Fruit fly (Drosophila melanogaster) whole organism, prepupa: ENCODE measurements around the gene CG14969.

Experiments
- Blimp-1 ChIP-seq: fragments of 200-800 bp; sonication (Bioruptor generic); optimal IDR thresholded peaks from 3 replicates; lab custom pipeline; 2017; ENCODE audit warnings: missing biosample characterization, missing genetic modification characterization, mild to moderate bottlenecking, moderate library complexity, missing genetic modification reagents
- CG10631 ChIP-seq: fragments of 200-800 bp; sonication (Bioruptor generic); optimal IDR thresholded peaks from 2 replicates; lab custom pipeline; 2016; ENCODE audit warnings: missing biosample characterization, missing genetic modification characterization
- CG11294 ChIP-seq: fragments of 200-800 bp; sonication (Bioruptor generic); IDR thresholded peaks from 2 replicates; pipeline ENCODE4 v1.3.6; 2022; ENCODE audit warnings: missing biosample characterization, missing genetic modification characterization
- CG11762 ChIP-seq: fragments of 200-800 bp; sonication (Bioruptor generic); optimal IDR thresholded peaks from 3 replicates; lab custom pipeline; 2016; ENCODE audit warnings: missing biosample characterization, missing genetic modification characterization; ENCODE audit not compliant: insufficient read depth
- CG11902 ChIP-seq: fragments of 200-800 bp; sonication (Bioruptor generic); optimal IDR thresholded peaks from 3 replicates; lab custom pipeline; 2016; ENCODE audit warnings: missing biosample characterization, missing genetic modification characterization
- CG1621 ChIP-seq: fragments of 200-800 bp; sonication (Bioruptor generic); optimal IDR thresholded peaks from 3 replicates; lab custom pipeline; 2018; ENCODE audit warnings: missing biosample characterization, mild to moderate bottlenecking, missing genetic modification characterization
- CG16779 ChIP-seq: fragments of 200-800 bp; sonication (Bioruptor generic); optimal IDR thresholded peaks from 3 replicates; lab custom pipeline; 2017; ENCODE audit warnings: missing biosample characterization, mild to moderate bottlenecking, missing genetic modification characterization
- CG31627 ChIP-seq: fragments of 200-800 bp; sonication (Bioruptor generic); optimal IDR thresholded peaks from 3 replicates; lab custom pipeline; 2016; ENCODE audit warnings: missing biosample characterization, missing genetic modification characterization
- CG34406 ChIP-seq: fragments of 200-800 bp; sonication (Bioruptor generic); optimal IDR thresholded peaks from 3 replicates; lab custom pipeline; 2016; ENCODE audit warnings: missing biosample characterization, missing genetic modification characterization
- CG3919 ChIP-seq: fragments of 200-800 bp; sonication (Bioruptor generic); optimal IDR thresholded peaks from 3 replicates; lab custom pipeline; 2016; ENCODE audit warnings: missing biosample characterization, missing genetic modification characterization
- CG4318 ChIP-seq: fragments of 200-800 bp; sonication (Bioruptor generic); optimal IDR thresholded peaks from 3 replicates; lab custom pipeline; 2017; ENCODE audit warnings: missing biosample characterization, mild to moderate bottlenecking, missing genetic modification characterization
- CG6163 ChIP-seq: fragments of 200-800 bp; sonication (Bioruptor generic); IDR thresholded peaks from 3 replicates; pipeline ENCODE4 v1.3.6; 2022; ENCODE audit warnings: missing biosample characterization, missing genetic modification characterization
- CG6276 ChIP-seq: fragments of 200-800 bp; sonication (Bioruptor generic); optimal IDR thresholded peaks from 2 replicates; lab custom pipeline; 2017; ENCODE audit warnings: missing biosample characterization, mild to moderate bottlenecking, missing genetic modification characterization
- CG6792 ChIP-seq: fragments of 200-800 bp; sonication (Bioruptor generic); optimal IDR thresholded peaks from 3 replicates; lab custom pipeline; 2016; ENCODE audit warnings: missing biosample characterization, missing genetic modification characterization
- CG6808 ChIP-seq: fragments of 200-800 bp; sonication (Bioruptor generic); optimal IDR thresholded peaks from 3 replicates; lab custom pipeline; 2017; ENCODE audit warnings: missing biosample characterization, missing genetic modification characterization, mild to moderate bottlenecking, moderate library complexity, missing genetic modification reagents
- CG8119 ChIP-seq: fragments of 200-800 bp; sonication (Bioruptor generic); IDR thresholded peaks from 3 replicates; pipeline ENCODE4 v1.3.6; 2022; ENCODE audit warnings: missing biosample characterization, missing genetic modification characterization
- CG8319 ChIP-seq: fragments of 200-800 bp; sonication (Bioruptor generic); optimal IDR thresholded peaks from 3 replicates; lab custom pipeline; 2016; ENCODE audit warnings: missing biosample characterization, missing genetic modification characterization
- CG9139 ChIP-seq: fragments of 200-800 bp; sonication (Bioruptor generic); optimal IDR thresholded peaks from 3 replicates; lab custom pipeline; 2017; ENCODE audit warnings: missing biosample characterization, mild to moderate bottlenecking, missing genetic modification characterization
- Eip75B ChIP-seq: fragments of 200-800 bp; sonication (Bioruptor generic); optimal IDR thresholded peaks from 3 replicates; lab custom pipeline; 2016; ENCODE audit warnings: missing biosample characterization, missing genetic modification characterization
- Eip78C ChIP-seq: fragments of 200-800 bp; sonication (Bioruptor generic); peaks from one replicate; lab custom pipeline; 2016; ENCODE audit warnings: missing biosample characterization, missing genetic modification characterization
- Eip93F ChIP-seq: fragments of 200-800 bp; sonication (Bioruptor generic); optimal IDR thresholded peaks from 2 replicates; lab custom pipeline; 2016; ENCODE audit warnings: missing biosample characterization, mild to moderate bottlenecking, missing genetic modification characterization
- Ets21C ChIP-seq: fragments of 200-800 bp; sonication (Bioruptor generic); optimal IDR thresholded peaks from 3 replicates; lab custom pipeline; 2016; ENCODE audit warnings: missing biosample characterization, missing genetic modification characterization
- Ets96B ChIP-seq: fragments of 200-800 bp; optimal IDR thresholded peaks from 2 replicates; lab custom pipeline; 2019; ENCODE audit warnings: missing biosample characterization, mild to moderate bottlenecking, missing genetic modification characterization, moderate library complexity
- Gug ChIP-seq: fragments of 200-800 bp; sonication (Bioruptor generic); IDR thresholded peaks from 2 replicates; pipeline ENCODE4 v1.3.6; 2022; ENCODE audit warnings: missing biosample characterization, missing genetic modification characterization
- Hr38 ChIP-seq: sonication (Bioruptor generic); optimal IDR thresholded peaks from 2 replicates; lab custom pipeline; 2016; ENCODE audit warnings: missing biosample characterization, missing genetic modification characterization
- Hr39 ChIP-seq: fragments of 200-800 bp; sonication (Bioruptor generic); optimal IDR thresholded peaks from 2 replicates; lab custom pipeline; 2016; ENCODE audit warnings: missing biosample characterization, missing genetic modification characterization
- Hr4 ChIP-seq: fragments of 200-800 bp; sonication (Bioruptor generic); optimal IDR thresholded peaks from 3 replicates; lab custom pipeline; 2016; ENCODE audit warnings: missing biosample characterization, missing genetic modification characterization
- Lpt ChIP-seq: fragments of 200-800 bp; sonication (Bioruptor generic); optimal IDR thresholded peaks from 3 replicates; lab custom pipeline; 2016; ENCODE audit warnings: missing biosample characterization, missing genetic modification characterization
- Smox ChIP-seq: fragments of 200-800 bp; sonication (Bioruptor generic); optimal IDR thresholded peaks from 3 replicates; lab custom pipeline; 2016; ENCODE audit warnings: missing biosample characterization, missing genetic modification characterization
- Sox102F ChIP-seq: fragments of 200-800 bp; sonication (Bioruptor generic); optimal IDR thresholded peaks from 2 replicates; lab custom pipeline; 2016; ENCODE audit warnings: missing biosample characterization, mild to moderate bottlenecking, missing genetic modification characterization
- Sox14 ChIP-seq: fragments of 200-800 bp; sonication (Bioruptor generic); optimal IDR thresholded peaks from 3 replicates; lab custom pipeline; 2016; ENCODE audit warnings: missing biosample characterization, missing genetic modification characterization
- Sox15 ChIP-seq: fragments of 200-800 bp; sonication (Bioruptor generic); optimal IDR thresholded peaks from 3 replicates; lab custom pipeline; 2016; ENCODE audit warnings: missing biosample characterization, missing genetic modification characterization
- achi ChIP-seq: fragments of 200-800 bp; sonication (Bioruptor generic); optimal IDR thresholded peaks from 3 replicates; lab custom pipeline; 2016; ENCODE audit warnings: missing biosample characterization, missing genetic modification characterization
- acj6 ChIP-seq: fragments of 200-800 bp; sonication (Bioruptor generic); optimal IDR thresholded peaks from 3 replicates; lab custom pipeline; 2016; ENCODE audit warnings: missing biosample characterization, missing genetic modification characterization
- dsx ChIP-seq: fragments of 200-800 bp; optimal IDR thresholded peaks from 3 replicates; lab custom pipeline; 2019; ENCODE audit warnings: missing biosample characterization, mild to moderate bottlenecking, missing genetic modification characterization, moderate library complexity; ENCODE audit not compliant: poor library complexity, severe bottlenecking
- eg ChIP-seq: fragments of 200-800 bp; sonication (Bioruptor generic); IDR thresholded peaks from 3 replicates; pipeline ENCODE4 v1.3.6; 2022; ENCODE audit warnings: missing biosample characterization, missing genetic modification characterization
- esn ChIP-seq: fragments of 200-800 bp; sonication (Bioruptor generic); optimal IDR thresholded peaks from 2 replicates; lab custom pipeline; 2016; ENCODE audit warnings: missing biosample characterization, mild to moderate bottlenecking, missing genetic modification characterization, moderate library complexity
- fd59A ChIP-seq: fragments of 200-800 bp; sonication (Bioruptor generic); optimal IDR thresholded peaks from 2 replicates; lab custom pipeline; 2017; ENCODE audit warnings: missing biosample characterization, mild to moderate bottlenecking, missing genetic modification characterization, missing genetic modification reagents
- fd85E ChIP-seq: fragments of 200-800 bp; sonication (Bioruptor generic); optimal IDR thresholded peaks from 3 replicates; lab custom pipeline; 2016; ENCODE audit warnings: missing biosample characterization, missing genetic modification characterization
- fkh ChIP-seq: fragments of 200-800 bp; sonication (Bioruptor generic); optimal IDR thresholded peaks from 3 replicates; lab custom pipeline; 2017; ENCODE audit warnings: missing biosample characterization, mild to moderate bottlenecking, missing genetic modification characterization, moderate library complexity
- lz ChIP-seq: fragments of 200-800 bp; sonication (Bioruptor generic); optimal IDR thresholded peaks from 3 replicates; lab custom pipeline; 2016; ENCODE audit warnings: missing biosample characterization, missing genetic modification characterization
- net ChIP-seq: fragments of 200-800 bp; sonication (Bioruptor generic); optimal IDR thresholded peaks from 3 replicates; lab custom pipeline; 2016; ENCODE audit warnings: missing biosample characterization, missing genetic modification characterization
- salr ChIP-seq, 2 experiments: fragments of 200-800 bp; sonication (Bioruptor generic); optimal IDR thresholded peaks; 3 replicates each; lab custom pipeline; 2016 to 2018; ENCODE audit warnings: missing biosample characterization in 2 of 2, missing genetic modification characterization in 2 of 2, mild to moderate bottlenecking in 1 of 2
- spab ChIP-seq: fragments of 200-800 bp; sonication (Bioruptor generic); optimal IDR thresholded peaks from 2 replicates; lab custom pipeline; 2017; ENCODE audit warnings: missing biosample characterization, mild to moderate bottlenecking, missing genetic modification characterization, missing genetic modification reagents
- ss ChIP-seq, 2 experiments: fragments of 200-800 bp; sonication (Bioruptor generic); optimal IDR thresholded peaks; 2 replicates in 1 of 2; 3 replicates in 1 of 2; lab custom pipeline; 2017 to 2018; ENCODE audit warnings: mild to moderate bottlenecking in 2 of 2, missing biosample characterization in 2 of 2, missing genetic modification characterization in 2 of 2, moderate library complexity in 1 of 2
- topi ChIP-seq: fragments of 200-800 bp; sonication (Bioruptor generic); optimal IDR thresholded peaks from 3 replicates; lab custom pipeline; 2016; ENCODE audit warnings: missing biosample characterization, missing genetic modification characterization
- vri ChIP-seq: fragments of 200-800 bp; sonication (Bioruptor generic); optimal IDR thresholded peaks from 3 replicates; lab custom pipeline; 2016; ENCODE audit warnings: missing biosample characterization, mild to moderate bottlenecking, missing genetic modification characterization

Gene CG14969

dm6 chr3L:3381869-3382488 lies 47.2 kb upstream of the CG14969 start (continued):
- TF ChIP-seq Hr38: no peak
- peak; percentile 41 for TF ChIP-seq CG6276 (GFP tag; lab: Kevin White, UChicago)
- TF ChIP-seq CG1621 (tag; lab: Kevin White, UChicago): no peak
- TF ChIP-seq Sox14 (GFP tag; lab: Kevin White, UChicago): no peak
- no peak for TF ChIP-seq Sox102F
- TF ChIP-seq Gug: peak; percentile 54
- no peak for TF ChIP-seq Ets96B (tag; lab: Kevin White, UChicago)

- TF ChIP-seq ss (GFP tag; optimal IDR thresholded peaks at IDR 0.05; lab: Kevin White, UChicago) (peak in 1 of 2 experiments; percentile 77), eg (GFP tag; lab: Robert Waterston, UW) (peak; percentile 73), CG16779 (no peak), Eip75B (GFP tag; lab: Kevin White, UChicago) (no peak), fd85E (GFP tag; lab: Kevin White, UChicago) (no peak), Smox (peak; percentile 8), Gug (peak; percentile 59), CG8119 (peak; percentile 83), CG8319 (no peak), spab (GFP tag; lab: Kevin White, UChicago) (no peak), vri (GFP tag; lab: Kevin White, UChicago) (no peak), Lpt (GFP tag; lab: Kevin White, UChicago) (peak; percentile 56), Sox15 (peak; percentile 33), CG10631 (no peak), achi (GFP tag; lab: Kevin White, UChicago) (peak; percentile 51), dsx (GFP tag; lab: Kevin White, UChicago) (no peak), Eip78C (GFP tag; lab: Kevin White, UChicago) (peak; percentile 91), salr (GFP tag; optimal IDR thresholded peaks at IDR 0.05; lab: Kevin White, UChicago) (no peak), Sox14 (GFP tag; lab: Kevin White, UChicago) (peak; percentile 25), CG9139 (GFP tag; lab: Kevin White, UChicago) (peak; percentile 5), esn (GFP tag; lab: Kevin White, UChicago) (peak; percentile 42), CG6163 (GFP tag; lab: Robert Waterston, UW) (peak; percentile 62; the same call in 2 of the 3 replicates), CG31627 (peak; percentile 31), CG11762 (GFP tag; lab: Kevin White, UChicago) (peak; percentile 8), acj6 (GFP tag; lab: Kevin White, UChicago) (peak; percentile 19), Ets21C (no peak), CG11902 (GFP tag; lab: Kevin White, UChicago) (no peak), Eip93F (GFP tag; lab: Kevin White, UChicago) (no peak), net (GFP tag; lab: Kevin White, UChicago) (peak; percentile 24), Hr39 (GFP tag; lab: Kevin White, UChicago) (peak; percentile 48), CG4318 (GFP tag; lab: Kevin White, UChicago) (no peak), CG34406 (peak; percentile 25), CG6792 (peak; percentile 29), CG1621 (tag; lab: Kevin White, UChicago) (no peak), CG11294 (GFP tag; lab: Robert Waterston, UW) (peak; percentile 32; the same call in 1 of the 2 replicates), topi (GFP tag; lab: Kevin White, UChicago) (peak; percentile 38), CG3919 (GFP tag; lab: Kevin White, UChicago) (peak; percentile 53), fd59A (no peak), fkh (no peak), Ets96B (tag; lab: Kevin White, UChicago) (peak; percentile 17), CG6808 (GFP tag; lab: Kevin White, UChicago) (no peak), Blimp-1 (GFP tag; lab: Kevin White, UChicago) (peak; percentile 47), lz (GFP tag; lab: Kevin White, UChicago) (peak; percentile 12), Hr4 (peak; percentile 87)
These were observed 45.7 kb upstream of the CG14969 start for dm6 chr3L:3380225-3381043.
